Worm (Caenorhabditis elegans) whole organism, L3 larva: ENCODE measurements around the gene T16H12.9.

Source experiments
- R02D3.7 ChIP-seq: fragments of 150-350 bp; optimal IDR thresholded peaks from 2 replicates; lab custom pipeline; 2014; ENCODE audit warnings: missing biosample characterization, missing genetic modification characterization
- ZK546.5 ChIP-seq: sonication (generic microtip); optimal IDR thresholded peaks from 2 replicates; lab custom pipeline; 2017; ENCODE audit warnings: missing biosample characterization, missing genetic modification characterization
- aly-2 ChIP-seq: fragments of 150-350 bp; optimal IDR thresholded peaks from 2 replicates; lab custom pipeline; 2014; ENCODE audit warnings: missing biosample characterization, missing genetic modification characterization
- ceh-16 ChIP-seq: sonication (generic microtip); optimal IDR thresholded peaks from 2 replicates; lab custom pipeline; 2017; ENCODE audit warnings: missing biosample characterization, missing genetic modification characterization
- ceh-28 ChIP-seq: fragments of 150-350 bp; optimal IDR thresholded peaks from 2 replicates; lab custom pipeline; 2014; ENCODE audit warnings: missing biosample characterization, missing genetic modification reagents, missing genetic modification characterization
- ceh-82 ChIP-seq: fragments of 150-350 bp; optimal IDR thresholded peaks from 2 replicates; lab custom pipeline; 2014; ENCODE audit warnings: missing biosample characterization, missing genetic modification characterization
- daf-12 ChIP-seq: fragments of 150-350 bp; optimal IDR thresholded peaks from 2 replicates; lab custom pipeline; 2014; ENCODE audit warnings: missing biosample characterization, missing genetic modification reagents, missing genetic modification characterization
- egl-27 ChIP-seq: sonication (generic microtip); optimal IDR thresholded peaks from 4 replicates; lab custom pipeline; 2017; ENCODE audit warnings: missing biosample characterization, missing genetic modification reagents, missing genetic modification characterization
- egl-5 ChIP-seq: fragments of 150-350 bp; optimal IDR thresholded peaks from 2 replicates; lab custom pipeline; 2017; ENCODE audit warnings: missing biosample characterization, missing genetic modification reagents, missing genetic modification characterization, inconsistent platforms
- elt-2 ChIP-seq: sonication (generic microtip); optimal IDR thresholded peaks from 2 replicates; lab custom pipeline; 2016; ENCODE audit warnings: missing genetic modification reagents, mild to moderate bottlenecking, missing genetic modification characterization, missing compliant biosample characterization
- elt-3 ChIP-seq, 3 experiments: fragments of 150-350 bp in 1 of 3; sonication (generic microtip) in 2 of 3; optimal IDR thresholded peaks; 2 replicates in 2 of 3; 4 replicates in 1 of 3; lab custom pipeline; 2014 to 2017; ENCODE audit warnings: missing biosample characterization in 3 of 3, missing genetic modification characterization in 3 of 3
- eor-1 ChIP-seq, 2 experiments: fragments of 150-350 bp; optimal IDR thresholded peaks; 2 replicates each; lab custom pipeline; 2014 to 2018; ENCODE audit warnings: missing biosample characterization in 2 of 2, missing genetic modification characterization in 2 of 2
- fkh-10 ChIP-seq: sonication (generic microtip); optimal IDR thresholded peaks from 2 replicates; lab custom pipeline; 2017; ENCODE audit warnings: missing biosample characterization, missing genetic modification reagents, missing genetic modification characterization
- fkh-2 ChIP-seq: fragments of 150-350 bp; optimal IDR thresholded peaks from 2 replicates; lab custom pipeline; 2014; ENCODE audit warnings: missing biosample characterization, missing genetic modification reagents, missing genetic modification characterization
- fos-1 ChIP-seq: fragments of 150-350 bp; optimal IDR thresholded peaks from 2 replicates; lab custom pipeline; 2014; ENCODE audit warnings: missing biosample characterization, missing genetic modification characterization
- hmg-11 ChIP-seq: sonication (generic microtip); optimal IDR thresholded peaks from 2 replicates; lab custom pipeline; 2016; ENCODE audit warnings: missing genetic modification characterization, missing compliant biosample characterization
- jun-1 ChIP-seq: fragments of 150-350 bp; optimal IDR thresholded peaks from 2 replicates; lab custom pipeline; 2014; ENCODE audit warnings: missing biosample characterization, missing genetic modification reagents, missing genetic modification characterization
- lin-15B ChIP-seq: fragments of 150-350 bp; optimal IDR thresholded peaks from 2 replicates; lab custom pipeline; 2014; ENCODE audit warnings: missing biosample characterization, missing genetic modification characterization
- lsy-12 ChIP-seq: sonication (generic microtip); optimal IDR thresholded peaks from 2 replicates; lab custom pipeline; 2016; ENCODE audit warnings: mild to moderate bottlenecking, missing genetic modification characterization, missing compliant biosample characterization
- mdl-1 ChIP-seq: fragments of 150-350 bp; optimal IDR thresholded peaks from 2 replicates; lab custom pipeline; 2014; ENCODE audit warnings: missing biosample characterization, missing genetic modification characterization
- mml-1 ChIP-seq: fragments of 150-350 bp; sonication (generic microtip); optimal IDR thresholded peaks from 3 replicates; lab custom pipeline; 2014; ENCODE audit warnings: missing biosample characterization, missing genetic modification characterization
- nfya-1 ChIP-seq: sonication (generic microtip); optimal IDR thresholded peaks from 2 replicates; lab custom pipeline; 2017; ENCODE audit warnings: missing genetic modification characterization, mild to moderate bottlenecking, missing compliant biosample characterization, antibody characterized with exemption, moderate library complexity; ENCODE audit not compliant: insufficient read depth
- nhr-12 ChIP-seq: fragments of 150-350 bp; optimal IDR thresholded peaks from 2 replicates; lab custom pipeline; 2014; ENCODE audit warnings: missing biosample characterization, missing genetic modification characterization
- nhr-23 ChIP-seq: fragments of 150-350 bp; optimal IDR thresholded peaks from 2 replicates; lab custom pipeline; 2014; ENCODE audit warnings: missing biosample characterization, missing genetic modification reagents, missing genetic modification characterization
- nhr-237 ChIP-seq: fragments of 150-350 bp; optimal IDR thresholded peaks from 2 replicates; lab custom pipeline; 2014; ENCODE audit warnings: missing biosample characterization, missing genetic modification characterization
- nhr-25 ChIP-seq: sonication (generic microtip); optimal IDR thresholded peaks from 2 replicates; lab custom pipeline; 2017; ENCODE audit warnings: missing biosample characterization, missing genetic modification characterization
- nhr-43 ChIP-seq: sonication (generic microtip); optimal IDR thresholded peaks from 2 replicates; lab custom pipeline; 2016; ENCODE audit warnings: mild to moderate bottlenecking, missing genetic modification characterization, missing compliant biosample characterization; ENCODE audit not compliant: poor library complexity, severe bottlenecking
- nhr-67 ChIP-seq: fragments of 150-350 bp; optimal IDR thresholded peaks from 2 replicates; lab custom pipeline; 2014; ENCODE audit warnings: missing biosample characterization, missing genetic modification characterization
- nhr-76 ChIP-seq: fragments of 150-350 bp; sonication (generic microtip); optimal IDR thresholded peaks from 5 replicates; lab custom pipeline; 2014; ENCODE audit warnings: missing biosample characterization, missing genetic modification characterization
- nhr-77 ChIP-seq: fragments of 150-350 bp; optimal IDR thresholded peaks from 2 replicates; lab custom pipeline; 2014; ENCODE audit warnings: missing biosample characterization, missing genetic modification characterization
- pha-4 ChIP-seq: fragments of 150-350 bp; optimal IDR thresholded peaks from 2 replicates; lab custom pipeline; 2014; ENCODE audit warnings: missing biosample characterization, missing genetic modification reagents, missing genetic modification characterization
- pqm-1 ChIP-seq: fragments of 150-350 bp; optimal IDR thresholded peaks from 2 replicates; lab custom pipeline; 2017; ENCODE audit warnings: missing biosample characterization, missing genetic modification characterization, inconsistent platforms
- skn-1 ChIP-seq: fragments of 150-350 bp; optimal IDR thresholded peaks from 2 replicates; lab custom pipeline; 2014; ENCODE audit warnings: missing biosample characterization, missing genetic modification characterization
- snpc-4 ChIP-seq: fragments of 150-350 bp; optimal IDR thresholded peaks from 2 replicates; lab custom pipeline; 2014; ENCODE audit warnings: missing biosample characterization, missing genetic modification characterization
- tbx-2 ChIP-seq: sonication (generic microtip); optimal IDR thresholded peaks from 2 replicates; lab custom pipeline; 2016; ENCODE audit warnings: mild to moderate bottlenecking, missing genetic modification characterization, missing compliant biosample characterization
- unc-39 ChIP-seq: sonication (generic microtip); optimal IDR thresholded peaks from 4 replicates; lab custom pipeline; 2017; ENCODE audit warnings: missing biosample characterization, missing genetic modification characterization
- unc-62 ChIP-seq: fragments of 150-350 bp; sonication (generic microtip); optimal IDR thresholded peaks from 4 replicates; lab custom pipeline; 2014; ENCODE audit warnings: missing biosample characterization, missing genetic modification reagents, missing genetic modification characterization
- zag-1 ChIP-seq: fragments of 150-350 bp; optimal IDR thresholded peaks from 2 replicates; lab custom pipeline; 2014; ENCODE audit warnings: missing biosample characterization, missing genetic modification characterization
- ztf-11 ChIP-seq: fragments of 150-350 bp; optimal IDR thresholded peaks from 2 replicates; lab custom pipeline; 2014; ENCODE audit warnings: missing biosample characterization, missing genetic modification characterization

T16H12.9 gene

DNA sequence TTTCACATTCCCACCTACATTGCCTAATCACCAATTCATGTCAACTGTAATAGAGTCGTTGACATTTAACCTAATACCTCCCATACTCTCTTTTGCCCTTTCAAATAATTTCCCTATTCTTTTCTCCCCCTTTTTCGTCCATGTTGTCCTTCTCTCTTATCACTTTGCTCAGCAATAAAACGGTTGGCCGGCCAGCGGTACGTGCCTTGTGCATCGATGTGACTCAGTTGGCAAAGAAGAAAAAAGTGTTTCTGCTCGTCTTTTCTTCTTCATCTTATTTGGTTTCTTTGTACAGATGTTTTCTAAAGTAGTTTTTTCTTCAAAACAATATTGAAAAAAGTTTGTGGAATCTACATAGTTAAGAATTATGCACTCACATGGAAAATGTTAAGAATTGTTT, 25.4 kb downstream of the T16H12.9 start:
- TF ChIP-seq nhr-43 (no peak), nhr-76 (tag; lab: Kevin White, UChicago) (no peak), eor-1 (tag; optimal IDR thresholded peaks at IDR 0.05; lab: Kevin White, UChicago) (no peak), elt-2 (tag; lab: Kevin White, UChicago) (peak; percentile 63), mml-1 (no peak), nhr-12 (tag; lab: Kevin White, UChicago) (no peak), nhr-237 (tag; lab: Kevin White, UChicago) (no peak), fkh-2 (tag; lab: Kevin White, UChicago) (no peak), pqm-1 (tag; lab: Kevin White, UChicago) (peak; percentile 23), hmg-11 (tag; lab: Kevin White, UChicago) (no peak), R02D3.7 (tag; lab: Kevin White, UChicago) (no peak), lsy-12 (no peak), pha-4 (tag; lab: Kevin White, UChicago) (peak; percentile 36), nhr-25 (tag; lab: Kevin White, UChicago) (no peak), ZK546.5 (no peak)

ce11 chrIII:10136778-10137177, 27.7 kb downstream of the T16H12.9 start, which contains the start of gene ZK1128.7:
Gene ZK1128.7, plus strand, starts transcription at chrIII:10137006.
- TF ChIP-seq pha-4 (tag; lab: Kevin White, UChicago) (peak; percentile 51), nhr-12 (tag; lab: Kevin White, UChicago) (no peak), ztf-11 (tag; lab: Kevin White, UChicago) (no peak), jun-1 (tag; lab: Kevin White, UChicago) (no peak), nhr-23 (tag; lab: Kevin White, UChicago) (peak; percentile 22)

DNA sequence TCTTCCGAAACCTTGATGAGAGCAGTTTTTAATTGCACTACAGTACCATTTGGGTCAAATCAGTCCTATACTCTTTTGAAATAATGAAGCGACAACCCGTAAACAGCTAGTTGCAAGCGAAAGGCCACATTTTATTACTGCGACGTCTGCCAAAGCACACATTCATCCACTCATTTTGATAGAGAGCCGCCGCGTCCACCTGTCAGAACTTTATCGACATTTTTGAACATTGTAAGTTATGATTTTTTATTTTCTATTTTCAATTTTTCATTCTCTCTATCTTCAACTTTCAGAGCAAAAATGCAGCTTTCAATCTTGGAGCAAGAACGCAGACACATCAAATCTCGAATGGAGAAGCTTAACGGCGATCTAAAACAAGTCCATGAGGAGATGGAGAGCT, 31.6 kb downstream of the T16H12.9 start, which contains the start of gene K08E5.6:
K08E5.6 (plus strand) TSS at position 301 of the 400 bp plus-strand sequence.
- TF ChIP-seq jun-1 (tag; lab: Kevin White, UChicago) (no peak), nhr-25 (tag; lab: Kevin White, UChicago) (no peak), egl-27 (tag; lab: Kevin White, UChicago) (no peak), zag-1 (no peak), nhr-12 (tag; lab: Kevin White, UChicago) (no peak), skn-1 (tag; lab: Kevin White, UChicago) (no peak), tbx-2 (tag; lab: Kevin White, UChicago) (no peak), nhr-77 (tag; lab: Kevin White, UChicago) (no peak), fos-1 (no peak), nhr-237 (tag; lab: Kevin White, UChicago) (no peak), hmg-11 (tag; lab: Kevin White, UChicago) (no peak), mdl-1 (tag; lab: Kevin White, UChicago) (no peak), ceh-28 (tag; lab: Kevin White, UChicago) (no peak), fkh-10 (GFP tag; lab: Kevin White, UChicago) (no peak), daf-12 (tag; lab: Kevin White, UChicago) (no peak), elt-3 (tag; optimal IDR thresholded peaks at IDR 0.05; lab: Kevin White, UChicago) (no peak), unc-62 (GFP tag; lab: Kevin White, UChicago) (no peak), egl-5 (no peak), elt-2 (tag; lab: Kevin White, UChicago) (no peak), lin-15B (tag; lab: Kevin White, UChicago) (no peak)

DNA sequence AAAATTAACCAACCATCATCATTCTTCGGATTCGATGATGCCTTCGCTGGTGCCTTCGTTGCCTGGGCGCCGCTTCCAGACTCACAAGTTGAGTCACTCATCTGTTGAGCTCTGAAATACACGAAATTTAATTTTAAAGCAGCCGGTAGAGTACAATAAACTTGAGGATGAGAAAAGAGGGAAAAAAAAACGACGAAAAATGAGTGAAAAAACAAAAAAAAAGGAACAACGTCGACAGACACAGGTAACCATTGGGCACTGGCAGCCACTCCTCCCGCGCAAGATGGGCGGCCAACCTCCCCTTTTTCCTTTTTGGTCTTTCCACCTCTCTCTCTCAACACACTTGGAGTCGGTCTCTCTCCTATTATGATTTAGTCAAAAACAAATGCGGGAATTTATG, 37.6 kb downstream of the T16H12.9 start, which contains the start of gene K08E5.1:
K08E5.1 (minus strand) TSS at position 101 of the 400 bp plus-strand sequence.
- TF ChIP-seq ceh-82 (no peak), snpc-4 (tag; lab: Kevin White, UChicago) (no peak), nfya-1 (tag; lab: Kevin White, UChicago) (no peak), nhr-67 (tag; lab: Kevin White, UChicago) (no peak), unc-39 (no peak), fkh-2 (tag; lab: Kevin White, UChicago) (no peak), ceh-16 (tag; lab: Kevin White, UChicago) (no peak), ceh-28 (tag; lab: Kevin White, UChicago) (no peak), hmg-11 (tag; lab: Kevin White, UChicago) (no peak), tbx-2 (tag; lab: Kevin White, UChicago) (no peak), nhr-25 (tag; lab: Kevin White, UChicago) (no peak), nhr-43 (no peak), lsy-12 (no peak), unc-62 (GFP tag; lab: Kevin White, UChicago) (no peak), mdl-1 (tag; lab: Kevin White, UChicago) (no peak), elt-3 (tag; optimal IDR thresholded peaks at IDR 0.05; lab: Kevin White, UChicago) (no peak), aly-2 (tag; lab: Kevin White, UChicago) (no peak)
